Worm (Caenorhabditis elegans) whole organism, late embryonic: ENCODE results near the gene eif-2Bepsilon.

Experiments used
- ahr-1 ChIP-seq: sonication (generic microtip); optimal IDR thresholded peaks from 2 replicates; lab custom pipeline; 2016; ENCODE audit warnings: missing genetic modification characterization, missing compliant biosample characterization
- ceh-31 ChIP-seq: sonication (generic microtip); optimal IDR thresholded peaks from 2 replicates; lab custom pipeline; 2016; ENCODE audit warnings: missing genetic modification characterization, missing compliant biosample characterization
- elt-2 ChIP-seq: sonication (generic microtip); optimal IDR thresholded peaks from 2 replicates; lab custom pipeline; 2016; ENCODE audit warnings: missing genetic modification reagents, missing genetic modification characterization, missing compliant biosample characterization
- fkh-6 ChIP-seq: sonication (generic microtip); optimal IDR thresholded peaks from 2 replicates; lab custom pipeline; 2016; ENCODE audit warnings: missing genetic modification characterization, missing compliant biosample characterization
- hlh-13 ChIP-seq: fragments of 200-800 bp; sonication (Bioruptor generic); optimal IDR thresholded peaks from 2 replicates; lab custom pipeline; 2018; ENCODE audit warnings: mild to moderate bottlenecking, missing genetic modification characterization, missing compliant biosample characterization
- nhr-11 ChIP-seq: fragments of 150-350 bp; optimal IDR thresholded peaks from 2 replicates; lab custom pipeline; 2014; ENCODE audit warnings: missing biosample characterization, missing genetic modification characterization
- npax-4 ChIP-seq: sonication (generic microtip); optimal IDR thresholded peaks from 2 replicates; lab custom pipeline; 2016; ENCODE audit warnings: missing genetic modification characterization, missing compliant biosample characterization
- pax-1 ChIP-seq: fragments of 150-350 bp; optimal IDR thresholded peaks from 2 replicates; lab custom pipeline; 2014; ENCODE audit warnings: missing biosample characterization, missing genetic modification characterization
- pha-2 ChIP-seq: sonication (generic microtip); optimal IDR thresholded peaks from 2 replicates; lab custom pipeline; 2017; ENCODE audit warnings: mild to moderate bottlenecking, missing genetic modification characterization, missing compliant biosample characterization
- pqm-1 ChIP-seq: sonication (generic microtip); optimal IDR thresholded peaks from 2 replicates; lab custom pipeline; 2016; ENCODE audit warnings: missing genetic modification characterization, missing compliant biosample characterization
- tbx-2 ChIP-seq: sonication (generic microtip); optimal IDR thresholded peaks from 2 replicates; lab custom pipeline; 2016; ENCODE audit warnings: missing genetic modification characterization, missing compliant biosample characterization
- ttx-3 ChIP-seq: sonication (generic microtip); optimal IDR thresholded peaks from 2 replicates; lab custom pipeline; 2016; ENCODE audit warnings: missing genetic modification reagents, missing genetic modification characterization, missing compliant biosample characterization

DNA sequence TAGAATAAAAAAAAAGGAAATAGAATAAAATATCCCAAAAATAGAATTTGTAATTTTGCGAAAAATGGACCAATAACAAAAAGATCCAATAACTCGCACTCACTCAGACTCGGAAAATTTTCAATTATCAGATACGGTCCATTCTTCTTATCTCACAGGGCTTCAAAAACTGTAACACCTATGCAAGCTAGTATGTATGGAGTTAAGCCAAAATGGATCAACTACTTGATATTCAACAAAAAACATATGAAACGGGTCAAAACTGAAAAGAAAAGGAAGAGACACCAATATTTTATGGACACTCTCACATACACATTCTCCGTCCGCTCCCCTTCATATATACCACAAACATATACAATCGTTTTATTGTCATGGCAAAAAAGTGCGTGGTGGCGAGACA is 24.0 kb downstream of the eif-2Bepsilon start, which contains the start of gene C34C6.9:
- TF ChIP-seq pqm-1 (tag; lab: Kevin White, UChicago) (no peak), nhr-11 (tag; lab: Kevin White, UChicago) (no peak), pax-1 (no peak), fkh-6 (no peak), elt-2 (tag; lab: Kevin White, UChicago) (no peak), ttx-3 (tag; lab: Kevin White, UChicago) (no peak), ahr-1 (no peak), ceh-31 (tag; lab: Kevin White, UChicago) (no peak), tbx-2 (tag; lab: Kevin White, UChicago) (no peak), hlh-13 (no peak), npax-4 (tag; lab: Kevin White, UChicago) (no peak), pha-2 (tag; lab: Kevin White, UChicago) (no peak)
